Worm (Caenorhabditis elegans): Measurements from ENCODE around the gene cdc-25.2.

DNA sequence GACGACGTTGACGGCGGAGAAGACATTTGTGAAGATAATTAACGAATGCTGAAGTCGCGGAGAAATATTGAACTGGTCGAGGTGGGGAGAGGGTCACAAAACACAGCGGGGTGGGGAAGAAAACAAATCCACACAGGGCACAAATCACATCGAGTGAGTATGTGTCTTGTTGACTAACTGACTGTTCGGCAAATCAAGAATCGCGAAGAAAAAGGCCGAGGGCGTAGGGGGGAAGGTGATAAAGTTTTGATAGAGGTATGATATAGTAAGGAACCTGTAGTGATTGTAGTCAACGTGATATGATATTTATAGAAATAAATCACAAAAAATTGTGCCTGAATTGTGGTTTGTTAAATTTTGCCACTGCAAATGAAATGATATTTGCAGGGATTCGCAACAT, 40.9 kb downstream of the cdc-25.2 start, which contains the start of gene nhr-178:
- no peak for TF ChIP-seq aly-2 (tag; optimal IDR thresholded peaks at IDR 0.05)
- TF ChIP-seq snpc-4 (tag; optimal IDR thresholded peaks at IDR 0.05) = no peak
